Worm (Caenorhabditis elegans) whole organism, late embryonic: Measurements from ENCODE around the gene C50F4.9.

Experiments
- ceh-24 ChIP-seq: sonication (generic microtip); optimal IDR thresholded peaks from 2 replicates; lab custom pipeline; 2016; ENCODE audit warnings: mild to moderate bottlenecking, missing genetic modification characterization, missing compliant biosample characterization
- dmd-4 ChIP-seq: sonication (generic microtip); optimal IDR thresholded peaks from 2 replicates; lab custom pipeline; 2016; ENCODE audit warnings: borderline replicate concordance, missing genetic modification characterization, missing compliant biosample characterization
- odd-2 ChIP-seq: sonication (generic microtip); optimal IDR thresholded peaks from 2 replicates; lab custom pipeline; 2017; ENCODE audit warnings: antibody characterized with exemption, mild to moderate bottlenecking, missing genetic modification characterization, missing compliant biosample characterization
- pqm-1 ChIP-seq: sonication (generic microtip); optimal IDR thresholded peaks from 2 replicates; lab custom pipeline; 2016; ENCODE audit warnings: missing genetic modification characterization, missing compliant biosample characterization
- unc-86 ChIP-seq: sonication (generic microtip); optimal IDR thresholded peaks from 2 replicates; lab custom pipeline; 2016; ENCODE audit warnings: missing genetic modification characterization, missing compliant biosample characterization

ce11 chrV:9473924-9474323 lies 50.1 kb downstream of the C50F4.9 start:
- no peak for TF ChIP-seq ceh-24 (tag; lab: Kevin White, UChicago)
- no peak for TF ChIP-seq unc-86 (tag; lab: Kevin White, UChicago)
- TF ChIP-seq pqm-1 (tag; lab: Kevin White, UChicago): no peak
- no peak for TF ChIP-seq odd-2 (tag; lab: Kevin White, UChicago)
- no peak for TF ChIP-seq dmd-4 (tag; lab: Kevin White, UChicago)
